Worm (Caenorhabditis elegans) whole organism, midembryonic: Measurements from ENCODE around the gene nhr-15.

ENCODE experiments used
- cog-1 ChIP-seq: sonication (generic microtip); optimal IDR thresholded peaks from 2 replicates; lab custom pipeline; 2016; ENCODE audit warnings: missing genetic modification characterization, missing compliant biosample characterization
- flt-1 ChIP-seq: fragments of 200-800 bp; sonication (Bioruptor generic); IDR thresholded peaks from 2 replicates; pipeline ENCODE4 v1.3.6; 2022; ENCODE audit warnings: missing genetic modification characterization, missing compliant biosample characterization
- ref-1 ChIP-seq: fragments of 200-800 bp; sonication (Bioruptor generic); conservative IDR thresholded peaks from 2 replicates; pipeline ENCODE4 v1.3.6; 2022; ENCODE audit warnings: missing genetic modification reagents, missing genetic modification characterization, missing compliant biosample characterization

DNA sequence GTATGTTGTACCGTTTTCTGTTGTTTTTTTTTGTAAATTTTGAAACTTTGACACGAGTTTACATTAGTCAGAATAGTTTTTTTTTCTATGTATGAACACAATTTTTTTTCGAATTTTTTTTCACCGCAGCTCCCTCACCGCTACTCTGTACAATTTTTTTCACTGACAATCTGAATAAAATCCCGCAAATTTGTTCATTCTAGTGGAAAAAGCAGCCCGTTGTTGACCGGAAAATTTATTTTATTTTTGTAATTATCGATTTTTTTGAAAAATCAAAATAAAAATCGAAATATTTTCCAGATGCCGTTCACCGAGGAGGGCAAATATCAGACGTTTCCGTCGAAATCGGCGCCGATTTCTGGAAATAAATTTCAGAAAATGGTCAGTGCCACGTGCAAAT is 46.9 kb downstream of the nhr-15 start, which contains the start of gene T22H9.1:
- no peak for TF ChIP-seq ref-1 (GFP tag; lab: Robert Waterston, UW)
- TF ChIP-seq cog-1 (tag; lab: Kevin White, UChicago) = no peak
- TF ChIP-seq flt-1 (GFP tag; lab: Robert Waterston, UW) = no peak
